Worm (Caenorhabditis elegans) whole organism, midembryonic: ENCODE results near the gene F49E12.12.

Source experiments
- T22C8.4 ChIP-seq: fragments of 200-800 bp; sonication (Bioruptor generic); IDR thresholded peaks from 2 replicates; pipeline ENCODE4 v1.3.6; 2022; ENCODE audit warnings: missing genetic modification characterization, missing compliant biosample characterization
- cog-1 ChIP-seq: sonication (generic microtip); optimal IDR thresholded peaks from 2 replicates; lab custom pipeline; 2016; ENCODE audit warnings: missing genetic modification characterization, missing compliant biosample characterization
- flt-1 ChIP-seq: fragments of 200-800 bp; sonication (Bioruptor generic); IDR thresholded peaks from 2 replicates; pipeline ENCODE4 v1.3.6; 2022; ENCODE audit warnings: missing genetic modification characterization, missing compliant biosample characterization
- klf-2 ChIP-seq: fragments of 200-800 bp; sonication (Bioruptor generic); conservative IDR thresholded peaks from 2 replicates; pipeline ENCODE4 v1.3.6; 2022; ENCODE audit warnings: missing genetic modification reagents, missing genetic modification characterization, missing compliant biosample characterization
- med-1 ChIP-seq: sonication (generic microtip); optimal IDR thresholded peaks from 2 replicates; lab custom pipeline; 2017; ENCODE audit warnings: missing genetic modification characterization, mild to moderate bottlenecking, missing compliant biosample characterization, antibody characterized with exemption, missing genetic modification reagents; ENCODE audit not compliant: insufficient read depth
- ref-1 ChIP-seq: fragments of 200-800 bp; sonication (Bioruptor generic); conservative IDR thresholded peaks from 2 replicates; pipeline ENCODE4 v1.3.6; 2022; ENCODE audit warnings: missing genetic modification reagents, missing genetic modification characterization, missing compliant biosample characterization
- ztf-23 ChIP-seq: fragments of 200-800 bp; sonication (Bioruptor generic); IDR thresholded peaks from 2 replicates; pipeline ENCODE4 v1.3.6; 2022; ENCODE audit warnings: missing genetic modification reagents, missing genetic modification characterization, missing compliant biosample characterization
- ztf-29 ChIP-seq: fragments of 200-800 bp; sonication (Bioruptor generic); IDR thresholded peaks from 2 replicates; pipeline ENCODE4 v1.3.6; 2022; ENCODE audit warnings: missing genetic modification reagents, missing genetic modification characterization, missing compliant biosample characterization

DNA sequence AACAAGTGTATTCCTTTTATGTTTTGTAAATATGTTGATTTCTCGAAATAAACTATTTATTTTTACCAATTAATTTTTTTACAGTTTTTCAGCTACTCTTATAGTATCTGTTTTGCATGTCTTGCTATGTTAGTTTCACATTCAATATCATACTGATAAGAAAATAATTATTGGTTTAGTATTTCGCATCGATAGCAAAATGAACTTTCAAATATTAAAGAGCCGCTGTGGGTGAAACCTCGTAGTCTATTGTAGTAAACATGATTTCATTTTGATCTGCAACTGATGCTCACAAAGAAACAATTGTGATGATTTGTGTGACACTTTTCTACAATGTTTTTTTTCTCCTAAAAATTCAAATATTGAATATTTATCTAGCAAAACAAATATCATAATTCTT lies 10.9 kb downstream of the F49E12.12 start:
- TF ChIP-seq klf-2 (GFP tag; lab: Robert Waterston, UW) (no peak), ref-1 (GFP tag; lab: Robert Waterston, UW) (no peak), T22C8.4 (no peak), cog-1 (tag; lab: Kevin White, UChicago) (no peak), flt-1 (no peak), med-1 (GFP tag; lab: Kevin White, UChicago) (no peak), ztf-29 (GFP tag; lab: Robert Waterston, UW) (no peak), ztf-23 (GFP tag; lab: Robert Waterston, UW) (no peak)
